Worm (Caenorhabditis elegans) whole organism, L1 larva: ENCODE results near the gene str-249.

Experiments used
- C16A3.4 ChIP-seq: fragments of 150-350 bp; optimal IDR thresholded peaks from 2 replicates; lab custom pipeline; 2014; ENCODE audit warnings: missing biosample characterization, missing genetic modification characterization
- F16B12.6 ChIP-seq: fragments of 150-350 bp; optimal IDR thresholded peaks from 2 replicates; lab custom pipeline; 2014; ENCODE audit warnings: missing biosample characterization, missing genetic modification characterization
- ama-1 ChIP-seq: fragments of 150-350 bp; optimal IDR thresholded peaks from 2 replicates; lab custom pipeline; 2014
- blmp-1 ChIP-seq: fragments of 150-350 bp; optimal IDR thresholded peaks from 2 replicates; lab custom pipeline; 2014; ENCODE audit warnings: missing biosample characterization, missing genetic modification characterization
- ceh-82 ChIP-seq, 3 experiments: fragments of 150-350 bp in 1 of 3; sonication (generic microtip) in 2 of 3; optimal IDR thresholded peaks; 2 replicates each; lab custom pipeline; 2014 to 2017; ENCODE audit warnings: missing biosample characterization in 3 of 3, missing genetic modification characterization in 3 of 3
- dpl-1 ChIP-seq, 3 experiments: fragments of 150-350 bp in 2 of 3; sonication (generic microtip) in 1 of 3; optimal IDR thresholded peaks; 2 replicates each; lab custom pipeline; 2014 to 2017; ENCODE audit warnings: missing biosample characterization in 3 of 3, missing genetic modification characterization in 3 of 3, missing genetic modification reagents in 3 of 3
- dsc-1 ChIP-seq: sonication (generic microtip); optimal IDR thresholded peaks from 2 replicates; lab custom pipeline; 2016; ENCODE audit warnings: mild to moderate bottlenecking, missing genetic modification characterization, missing compliant biosample characterization
- efl-1 ChIP-seq, 4 experiments: fragments of 150-350 bp; optimal IDR thresholded peaks in 3 of 4; peaks in 1 of 4; 1 replicate in 1 of 4; 2 replicates in 3 of 4; lab custom pipeline; 2014; ENCODE audit warnings: missing biosample characterization in 2 of 4, missing genetic modification characterization in 2 of 4, missing genetic modification reagents in 2 of 4
- elt-2 ChIP-seq: sonication (generic microtip); optimal IDR thresholded peaks from 2 replicates; lab custom pipeline; 2016; ENCODE audit warnings: missing genetic modification characterization, mild to moderate bottlenecking, inconsistent platforms, missing compliant biosample characterization, missing genetic modification reagents
- elt-3 ChIP-seq, 6 experiments: fragments of 150-350 bp in 1 of 6; sonication (generic microtip); optimal IDR thresholded peaks; 2 replicates each; lab custom pipeline; 2017 to 2018; ENCODE audit warnings: missing biosample characterization in 6 of 6, missing genetic modification characterization in 6 of 6, inconsistent platforms in 1 of 6
- ets-5 ChIP-seq: fragments of 200-800 bp; sonication (Bioruptor generic); IDR thresholded peaks from 2 replicates; pipeline ENCODE4 v1.3.6; 2022; ENCODE audit warnings: missing genetic modification characterization, missing compliant biosample characterization
- fkh-10 ChIP-seq: sonication (generic microtip); optimal IDR thresholded peaks from 2 replicates; lab custom pipeline; 2017; ENCODE audit warnings: missing biosample characterization, missing genetic modification reagents, missing genetic modification characterization
- fkh-4 ChIP-seq: sonication (generic microtip); optimal IDR thresholded peaks from 2 replicates; lab custom pipeline; 2016; ENCODE audit warnings: missing compliant biosample characterization, missing genetic modification characterization, borderline replicate concordance
- fkh-8 ChIP-seq: sonication (generic microtip); optimal IDR thresholded peaks from 2 replicates; lab custom pipeline; 2016; ENCODE audit warnings: mild to moderate bottlenecking, missing genetic modification characterization, missing compliant biosample characterization
- hpl-2 ChIP-seq: fragments of 150-350 bp; optimal IDR thresholded peaks from 2 replicates; lab custom pipeline; 2014; ENCODE audit warnings: missing biosample characterization, missing genetic modification reagents, missing genetic modification characterization
- lin-15B ChIP-seq: fragments of 150-350 bp; sonication (generic microtip); optimal IDR thresholded peaks from 3 replicates; lab custom pipeline; 2014; ENCODE audit warnings: missing biosample characterization, missing genetic modification characterization
- lin-35 ChIP-seq, 2 experiments: fragments of 150-350 bp; optimal IDR thresholded peaks; 2 replicates each; lab custom pipeline; 2014; ENCODE audit warnings: missing biosample characterization in 2 of 2, missing genetic modification characterization in 2 of 2, missing genetic modification reagents in 2 of 2
- lsy-2 ChIP-seq, 2 experiments: fragments of 150-350 bp; optimal IDR thresholded peaks; 2 replicates each; lab custom pipeline; 2014; ENCODE audit warnings: missing biosample characterization in 2 of 2, missing genetic modification characterization in 2 of 2
- mep-1 ChIP-seq: fragments of 150-350 bp; optimal IDR thresholded peaks from 2 replicates; lab custom pipeline; 2014; ENCODE audit warnings: missing biosample characterization, missing genetic modification characterization
- nhr-19 ChIP-seq: fragments of 200-800 bp; sonication (Bioruptor generic); conservative IDR thresholded peaks from 2 replicates; pipeline ENCODE4 v1.3.6; 2022; ENCODE audit warnings: missing genetic modification characterization, missing compliant biosample characterization
- nhr-20 ChIP-seq: sonication (generic microtip); optimal IDR thresholded peaks from 2 replicates; lab custom pipeline; 2016; ENCODE audit warnings: mild to moderate bottlenecking, missing genetic modification characterization, missing compliant biosample characterization
- nhr-47 ChIP-seq: sonication (generic microtip); optimal IDR thresholded peaks from 2 replicates; lab custom pipeline; 2016; ENCODE audit warnings: mild to moderate bottlenecking, missing genetic modification characterization, moderate library complexity, missing compliant biosample characterization
- nhr-71 ChIP-seq: sonication (generic microtip); optimal IDR thresholded peaks from 2 replicates; lab custom pipeline; 2016; ENCODE audit warnings: mild to moderate bottlenecking, missing genetic modification characterization, moderate library complexity, missing compliant biosample characterization
- nhr-76 ChIP-seq: sonication (generic microtip); optimal IDR thresholded peaks from 2 replicates; lab custom pipeline; 2017; ENCODE audit warnings: missing biosample characterization, missing genetic modification characterization
- nhr-77 ChIP-seq: fragments of 150-350 bp; optimal IDR thresholded peaks from 2 replicates; lab custom pipeline; 2014; ENCODE audit warnings: missing biosample characterization, missing genetic modification characterization
- nhr-90 ChIP-seq: sonication (generic microtip); optimal IDR thresholded peaks from 2 replicates; lab custom pipeline; 2016; ENCODE audit warnings: mild to moderate bottlenecking, missing genetic modification characterization, missing compliant biosample characterization; ENCODE audit not compliant: poor library complexity
- rnt-1 ChIP-seq: sonication (generic microtip); optimal IDR thresholded peaks from 2 replicates; lab custom pipeline; 2016; ENCODE audit warnings: mild to moderate bottlenecking, missing genetic modification characterization, moderate library complexity, missing compliant biosample characterization
- skn-1 ChIP-seq: fragments of 150-350 bp; optimal IDR thresholded peaks from 2 replicates; lab custom pipeline; 2014; ENCODE audit warnings: missing biosample characterization, missing genetic modification characterization
- snu-23 ChIP-seq: sonication (generic microtip); optimal IDR thresholded peaks from 2 replicates; lab custom pipeline; 2016; ENCODE audit warnings: missing genetic modification characterization, missing compliant biosample characterization
- sup-37 ChIP-seq: fragments of 200-800 bp; sonication (Bioruptor generic); optimal IDR thresholded peaks from 2 replicates; lab custom pipeline; 2018; ENCODE audit warnings: mild to moderate bottlenecking, missing genetic modification characterization, missing compliant biosample characterization
- swsn-7 ChIP-seq: sonication (generic microtip); optimal IDR thresholded peaks from 2 replicates; lab custom pipeline; 2016; ENCODE audit warnings: missing genetic modification characterization, missing compliant biosample characterization
- tbx-2 ChIP-seq: sonication (generic microtip); optimal IDR thresholded peaks from 2 replicates; lab custom pipeline; 2016; ENCODE audit warnings: missing genetic modification characterization, missing compliant biosample characterization
- unc-30 ChIP-seq: sonication (generic microtip); optimal IDR thresholded peaks from 2 replicates; lab custom pipeline; 2017; ENCODE audit warnings: missing biosample characterization, missing genetic modification characterization
- unc-62 ChIP-seq: fragments of 150-350 bp; optimal IDR thresholded peaks from 2 replicates; lab custom pipeline; 2014; ENCODE audit warnings: missing biosample characterization, missing genetic modification reagents, missing genetic modification characterization
- xbp-1 ChIP-seq: sonication (generic microtip); optimal IDR thresholded peaks from 2 replicates; lab custom pipeline; 2016; ENCODE audit warnings: missing genetic modification characterization, missing compliant biosample characterization
- zag-1 ChIP-seq: fragments of 150-350 bp; optimal IDR thresholded peaks from 2 replicates; lab custom pipeline; 2014; ENCODE audit warnings: missing biosample characterization, missing genetic modification characterization

Gene str-249

ce11 chrIV:7165723-7166122 is 20.9 kb downstream of the str-249 start, which contains the start of gene rpc-1:
Gene rpc-1, minus strand, starts transcription at chrIV:7165748.
- TF ChIP-seq nhr-19 (GFP tag; lab: Robert Waterston, UW) (no peak), dpl-1 (GFP tag; optimal IDR thresholded peaks at IDR 0.05; lab: Kevin White, UChicago) (peak; percentile 55 to 80 (median 76)), efl-1 (optimal IDR thresholded peaks at IDR 0.05; lab: Kevin White, UChicago) (peak; percentile 50 to 79), efl-1 (GFP tag; optimal IDR thresholded peaks at IDR 0.05 in 1 of 2; lab: Kevin White, UChicago) (peak; percentile 74 to 98), skn-1 (tag; lab: Kevin White, UChicago) (peak; percentile 58), unc-62 (GFP tag; lab: Kevin White, UChicago) (no peak), sup-37 (GFP tag; lab: Kevin White, UChicago) (no peak), mep-1 (tag; lab: Kevin White, UChicago) (peak; percentile 59), C16A3.4 (peak; percentile 12), nhr-47 (tag; lab: Kevin White, UChicago) (peak; percentile 46), ama-1 (lab: Kevin White, UChicago) (no peak), nhr-90 (tag; lab: Kevin White, UChicago) (peak; percentile 5), nhr-20 (tag; lab: Kevin White, UChicago) (peak; percentile 39), rnt-1 (tag; lab: Kevin White, UChicago) (peak; percentile 9), tbx-2 (peak; percentile 22), ceh-82 (tag; optimal IDR thresholded peaks at IDR 0.05; lab: Kevin White, UChicago) (peak; percentile 8 to 43 (median 39)), xbp-1 (tag; lab: Kevin White, UChicago) (no peak), lin-35 (GFP tag; optimal IDR thresholded peaks at IDR 0.05; lab: Kevin White, UChicago) (peak; percentile 47 to 90), ets-5 (GFP tag; lab: Robert Waterston, UW) (no peak), nhr-71 (peak; percentile 42), F16B12.6 (tag; lab: Kevin White, UChicago) (peak; percentile 47), snu-23 (GFP tag; lab: Kevin White, UChicago) (peak; percentile 30), nhr-76 (no peak), elt-3 (tag; optimal IDR thresholded peaks at IDR 0.05; lab: Kevin White, UChicago) (peak in 1 of 6 experiments; percentile 3), lsy-2 (tag; optimal IDR thresholded peaks at IDR 0.05; lab: Kevin White, UChicago) (peak; percentile 22 to 75), lin-15B (tag; lab: Kevin White, UChicago) (peak; percentile 42), swsn-7 (tag; lab: Kevin White, UChicago) (peak; percentile 4), elt-2 (tag; lab: Kevin White, UChicago) (no peak), hpl-2 (GFP tag; lab: Kevin White, UChicago) (no peak), blmp-1 (tag; lab: Kevin White, UChicago) (peak; percentile 40)

DNA sequence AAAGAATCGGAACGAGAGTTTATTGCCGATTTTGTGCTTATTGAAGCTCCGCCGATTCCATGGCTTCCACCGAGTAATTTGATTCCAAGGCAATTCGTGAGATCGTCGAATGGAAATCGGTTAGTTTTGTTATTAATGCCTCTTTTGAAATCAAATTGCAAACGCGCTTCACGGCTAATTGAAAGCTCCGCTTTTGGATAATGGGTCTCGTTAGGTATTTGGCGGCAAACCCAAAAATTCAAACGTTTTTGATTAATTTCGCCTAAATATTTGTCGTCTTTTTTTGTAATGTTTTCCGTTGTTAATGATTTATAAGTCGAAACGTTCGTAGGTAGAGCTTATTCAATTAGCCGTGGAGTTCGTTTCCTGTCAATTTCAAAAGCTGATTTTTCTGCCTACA is 27.1 kb downstream of the str-249 start:
- TF ChIP-seq nhr-47 (tag; lab: Kevin White, UChicago), result no peak
- TF ChIP-seq efl-1 (optimal IDR thresholded peaks at IDR 0.05; lab: Kevin White, UChicago), result peak in 1 of 2 experiments; percentile 92
- no peak for TF ChIP-seq efl-1 (GFP tag; optimal IDR thresholded peaks at IDR 0.05 in 1 of 2; lab: Kevin White, UChicago)

DNA sequence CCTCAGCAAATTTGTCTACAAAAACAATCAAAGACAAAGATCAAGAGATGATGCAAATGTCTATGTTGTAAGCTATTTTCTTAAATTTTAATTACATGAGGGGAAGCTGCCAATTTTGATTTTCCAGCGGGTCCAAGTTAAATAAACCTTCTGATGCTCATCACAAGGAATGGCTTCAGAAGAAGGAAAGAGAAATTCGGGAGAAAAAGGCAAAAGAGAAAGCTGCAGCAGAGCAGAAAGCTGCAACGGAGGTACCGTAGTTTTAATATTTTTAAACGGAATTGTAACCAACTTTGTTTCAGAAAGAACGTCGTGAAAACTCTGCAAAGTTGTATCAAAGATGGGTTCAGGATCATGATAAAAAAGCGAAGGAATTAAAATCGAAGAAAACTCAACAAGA is 28.5 kb downstream of the str-249 start:
- TF ChIP-seq unc-30 (tag; lab: Kevin White, UChicago) (no peak), nhr-76 (no peak), nhr-77 (tag; lab: Kevin White, UChicago) (no peak), fkh-10 (GFP tag; lab: Kevin White, UChicago) (no peak), lsy-2 (tag; optimal IDR thresholded peaks at IDR 0.05; lab: Kevin White, UChicago) (no peak)

- TF ChIP-seq fkh-8 (tag; lab: Kevin White, UChicago), result peak; percentile 95
- peak in 1 of 2 experiments; percentile 39 for TF ChIP-seq lsy-2 (tag; optimal IDR thresholded peaks at IDR 0.05; lab: Kevin White, UChicago)
- no peak for TF ChIP-seq ets-5 (GFP tag; lab: Robert Waterston, UW)
- TF ChIP-seq nhr-71, result peak; percentile 49
- TF ChIP-seq efl-1 (optimal IDR thresholded peaks at IDR 0.05; lab: Kevin White, UChicago), result no peak
- peak in 1 of 2 experiments; percentile 64 for TF ChIP-seq efl-1 (GFP tag; optimal IDR thresholded peaks at IDR 0.05 in 1 of 2; lab: Kevin White, UChicago)
- no peak for TF ChIP-seq zag-1
- no peak for TF ChIP-seq fkh-4 (tag; lab: Kevin White, UChicago)
- TF ChIP-seq nhr-47 (tag; lab: Kevin White, UChicago), result peak; percentile 39
- TF ChIP-seq unc-62 (GFP tag; lab: Kevin White, UChicago), result no peak
- TF ChIP-seq dsc-1 (tag; lab: Kevin White, UChicago), result peak; percentile 50
Measured at ce11 chrIV:7156356-7156755, 30.3 kb downstream of the str-249 start, which contains the start of gene maph-9. Gene maph-9, plus strand, starts transcription at chrIV:7156628.
